ENCODE assay signal across 5 fruit fly cellular contexts in the genomic region with DNA sequence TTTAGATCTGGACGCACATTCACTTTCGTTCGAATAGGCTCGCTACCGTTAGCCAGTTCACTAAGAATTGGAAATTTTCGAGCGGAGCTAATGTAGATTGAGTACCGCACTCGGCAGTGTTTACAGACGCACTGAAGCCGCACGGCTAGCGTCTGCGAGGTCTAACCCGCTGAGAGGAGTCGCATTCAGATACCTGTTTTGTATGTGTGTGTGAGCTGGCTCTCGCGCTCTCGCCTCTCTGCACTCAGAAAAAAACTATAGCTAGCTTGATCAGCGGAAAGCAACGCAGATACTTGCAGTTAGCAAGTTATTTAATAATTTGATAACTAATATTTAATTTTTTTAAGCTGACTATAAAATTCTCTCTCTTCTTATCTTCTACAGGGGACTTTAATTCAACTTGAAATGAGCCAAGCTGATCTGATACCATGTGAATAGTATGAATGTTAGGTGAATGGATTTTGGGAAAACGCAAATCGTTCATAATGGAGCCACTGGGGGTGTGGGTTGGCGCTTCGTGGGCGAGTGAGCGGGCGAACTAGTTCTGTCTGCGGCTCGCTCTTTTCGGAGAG.
TF ChIP-seq lines count a peak whose summit lies in the region.

rau (minus strand) TSS at position 136 of the 572 bp plus-strand sequence.

TF ChIP-seq in whole organism, adult, 20 proteins besides CTCF, POLR2A, EP300 and RAD21 (continued from another document):
- TF ChIP-seq Mnt (GFP tag; optimal IDR thresholded peaks at IDR 0.05; lab: Kevin White, UChicago) (peak; percentile 23), kay (GFP tag; lab: Kevin White, UChicago; ENCODE audit: borderline replicate concordance) (no peak), CG7101 (tag; optimal IDR thresholded peaks at IDR 0.05; lab: Kevin White, UChicago) (peak; percentile 62)

TF ChIP-seq in whole organism, embryonic, 481 proteins besides CTCF, POLR2A, EP300 and RAD21 (continued from another document and continues in another):
- TF ChIP-seq ci (GFP tag; IDR thresholded peaks at IDR 0.05; lab: Robert Waterston, UW) = peak; percentile 77
- TF ChIP-seq CG1792 (GFP tag; optimal IDR thresholded peaks at IDR 0.05; lab: Kevin White, UChicago) = no peak
- peak; percentile 73 for TF ChIP-seq unpg (GFP tag; optimal IDR thresholded peaks at IDR 0.05; lab: Kevin White, UChicago)
- no peak for TF ChIP-seq Sry-β (GFP tag; optimal IDR thresholded peaks at IDR 0.05; lab: Kevin White, UChicago)
- TF ChIP-seq CG7963 (GFP tag; IDR thresholded peaks at IDR 0.05; lab: Robert Waterston, UW; ENCODE audit: partially characterized antibody) = 0 out of 3 replicates have a peak, but pooled peaks have one; percentile 40
- TF ChIP-seq CG13894 (tag; optimal IDR thresholded peaks at IDR 0.05; lab: Kevin White, UChicago) = peak; percentile 73
- TF ChIP-seq wor (GFP tag; IDR thresholded peaks at IDR 0.05; lab: Robert Waterston, UW) = no peak
- TF ChIP-seq so (GFP tag; IDR thresholded peaks at IDR 0.05; lab: Robert Waterston, UW) = 0 out of 3 replicates have a peak, but pooled peaks have one; percentile 20
- peak; percentile 39 to 56 for TF ChIP-seq dpn (GFP tag; optimal IDR thresholded peaks at IDR 0.05; lab: Kevin White, UChicago)
- peak; percentile 98 for TF ChIP-seq CG15514 (GFP tag; optimal IDR thresholded peaks at IDR 0.05; lab: Kevin White, UChicago)
- no peak for TF ChIP-seq CG2129 (GFP tag; IDR thresholded peaks at IDR 0.05; lab: Robert Waterston, UW; ENCODE audit: partially characterized antibody)
- TF ChIP-seq Med (GFP tag; lab: Kevin White, UChicago) = peak; percentile 87
- TF ChIP-seq gce (GFP tag; IDR thresholded peaks at IDR 0.05; lab: Robert Waterston, UW) = 0 out of 3 replicates have a peak, but pooled peaks have one; percentile 39
- peak; percentile 38 for TF ChIP-seq lbe (GFP tag; optimal IDR thresholded peaks at IDR 0.05; lab: Kevin White, UChicago)
- TF ChIP-seq CG18476 (GFP tag; optimal IDR thresholded peaks at IDR 0.05; lab: Kevin White, UChicago) = peak; percentile 57
- TF ChIP-seq Vsx1 (GFP tag; optimal IDR thresholded peaks at IDR 0.05; lab: Kevin White, UChicago) = peak; percentile 78
- TF ChIP-seq cad (GFP tag; optimal IDR thresholded peaks at IDR 0.05; lab: Kevin White, UChicago) = no peak
- TF ChIP-seq Chrac-16 (GFP tag; optimal IDR thresholded peaks at IDR 0.05; lab: Kevin White, UChicago) = peak; percentile 79
- TF ChIP-seq CG6654 (GFP tag; optimal IDR thresholded peaks at IDR 0.05; lab: Kevin White, UChicago) = peak; percentile 26
- TF ChIP-seq gcm2 (GFP tag; optimal IDR thresholded peaks at IDR 0.05; lab: Kevin White, UChicago) = peak; percentile 23
- peak; percentile 74 for TF ChIP-seq CG17359 (tag; optimal IDR thresholded peaks at IDR 0.05; lab: Kevin White, UChicago)
- no peak for TF ChIP-seq CG15073 (GFP tag; optimal IDR thresholded peaks at IDR 0.05; lab: Kevin White, UChicago)
- no peak for TF ChIP-seq Dad (GFP tag; optimal IDR thresholded peaks at IDR 0.05; lab: Kevin White, UChicago)
- TF ChIP-seq ato (GFP tag; IDR thresholded peaks at IDR 0.05; lab: Robert Waterston, UW; ENCODE audit: partially characterized antibody) = peak; percentile 43; the same call in 1 of the 2 replicates
- peak; percentile 65 for TF ChIP-seq CG9817 (tag; optimal IDR thresholded peaks at IDR 0.05; lab: Kevin White, UChicago)
- peak; percentile 73 for TF ChIP-seq E2f1 (GFP tag; IDR thresholded peaks at IDR 0.05; lab: Robert Waterston, UW)
- TF ChIP-seq slp2 (GFP tag; optimal IDR thresholded peaks at IDR 0.05; lab: Kevin White, UChicago) = no peak
- TF ChIP-seq tio (GFP tag; optimal IDR thresholded peaks at IDR 0.05; lab: Kevin White, UChicago) = peak; percentile 66
- peak; percentile 97 for TF ChIP-seq Jarid2 (GFP tag; optimal IDR thresholded peaks at IDR 0.05; lab: Kevin White, UChicago)

TF ChIP-seq in whole organism, prepupa, 60 proteins besides CTCF, POLR2A, EP300 and RAD21 (continued from another document and continues in another):
- peak; percentile 84 for TF ChIP-seq CG32006 (GFP tag; optimal IDR thresholded peaks at IDR 0.05; lab: Kevin White, UChicago)
- peak; percentile 53 for TF ChIP-seq dsx (GFP tag; optimal IDR thresholded peaks at IDR 0.05; lab: Kevin White, UChicago; ENCODE audit: poor library complexity, severe bottlenecking)
- TF ChIP-seq fd85E (GFP tag; optimal IDR thresholded peaks at IDR 0.05; lab: Kevin White, UChicago) = no peak
- TF ChIP-seq CG11762 (GFP tag; optimal IDR thresholded peaks at IDR 0.05; lab: Kevin White, UChicago; ENCODE audit: insufficient read depth) = peak; percentile 64
- peak; percentile 39 for TF ChIP-seq CG9139 (GFP tag; optimal IDR thresholded peaks at IDR 0.05; lab: Kevin White, UChicago)
- peak; percentile 69 for TF ChIP-seq spab (GFP tag; optimal IDR thresholded peaks at IDR 0.05; lab: Kevin White, UChicago)
- TF ChIP-seq CG34406 (GFP tag; optimal IDR thresholded peaks at IDR 0.05; lab: Kevin White, UChicago) = peak; percentile 62
- TF ChIP-seq net (GFP tag; optimal IDR thresholded peaks at IDR 0.05; lab: Kevin White, UChicago) = peak; percentile 74
- peak; percentile 72 for TF ChIP-seq Met (GFP tag; optimal IDR thresholded peaks at IDR 0.05; lab: Kevin White, UChicago)
- peak; percentile 14 for TF ChIP-seq CG8319 (GFP tag; optimal IDR thresholded peaks at IDR 0.05; lab: Kevin White, UChicago)
- TF ChIP-seq acj6 (GFP tag; optimal IDR thresholded peaks at IDR 0.05; lab: Kevin White, UChicago) = peak; percentile 61
- TF ChIP-seq salr (GFP tag; optimal IDR thresholded peaks at IDR 0.05; lab: Kevin White, UChicago) = peak in 1 of 2 experiments; percentile 72
- TF ChIP-seq CG6276 (GFP tag; optimal IDR thresholded peaks at IDR 0.05; lab: Kevin White, UChicago) = peak; percentile 73
- TF ChIP-seq CG10669 (GFP tag; optimal IDR thresholded peaks at IDR 0.05; lab: Kevin White, UChicago) = peak; percentile 79
- peak; percentile 29 for TF ChIP-seq Hr39 (GFP tag; optimal IDR thresholded peaks at IDR 0.05; lab: Kevin White, UChicago)
- TF ChIP-seq CG11294 (GFP tag; IDR thresholded peaks at IDR 0.05; lab: Robert Waterston, UW) = peak; percentile 53; the same call in 1 of the 2 replicates
- peak; percentile 8 for TF ChIP-seq Sox15 (GFP tag; optimal IDR thresholded peaks at IDR 0.05; lab: Kevin White, UChicago)
- TF ChIP-seq Sox14 (GFP tag; optimal IDR thresholded peaks at IDR 0.05; lab: Kevin White, UChicago) = peak; percentile 73
- TF ChIP-seq CG11902 (GFP tag; optimal IDR thresholded peaks at IDR 0.05; lab: Kevin White, UChicago) = peak; percentile 21
- TF ChIP-seq Smox (GFP tag; optimal IDR thresholded peaks at IDR 0.05; lab: Kevin White, UChicago) = peak; percentile 53
- TF ChIP-seq CG16779 (tag; optimal IDR thresholded peaks at IDR 0.05; lab: Kevin White, UChicago) = peak; percentile 56
- TF ChIP-seq CG8119 (GFP tag; IDR thresholded peaks at IDR 0.05; lab: Robert Waterston, UW) = peak; percentile 82
- TF ChIP-seq Gug (GFP tag; IDR thresholded peaks at IDR 0.05; lab: Robert Waterston, UW) = peak; percentile 79
- peak; percentile 79 for TF ChIP-seq pdm3 (GFP tag; optimal IDR thresholded peaks at IDR 0.05; lab: Kevin White, UChicago)
- peak; percentile 50 for TF ChIP-seq CG8632 (GFP tag; optimal IDR thresholded peaks at IDR 0.05; lab: Kevin White, UChicago)
- TF ChIP-seq fd59A (GFP tag; optimal IDR thresholded peaks at IDR 0.05; lab: Kevin White, UChicago) = peak; percentile 51
- peak; percentile 26 for TF ChIP-seq Eip93F (GFP tag; optimal IDR thresholded peaks at IDR 0.05; lab: Kevin White, UChicago)
- TF ChIP-seq CG6854 (GFP tag; optimal IDR thresholded peaks at IDR 0.05; lab: Kevin White, UChicago) = peak; percentile 65
- TF ChIP-seq CG6808 (GFP tag; optimal IDR thresholded peaks at IDR 0.05; lab: Kevin White, UChicago) = peak; percentile 80
- peak; percentile 77 for TF ChIP-seq Lpt (GFP tag; optimal IDR thresholded peaks at IDR 0.05; lab: Kevin White, UChicago)

TF ChIP-seq in whole organism, pupa, 21 proteins besides CTCF, POLR2A, EP300 and RAD21 (continued from another document):
- TF ChIP-seq CG13204 (GFP tag; optimal IDR thresholded peaks at IDR 0.05; lab: Kevin White, UChicago) (peak; percentile 63), CG15710 (tag; optimal IDR thresholded peaks at IDR 0.05; lab: Kevin White, UChicago) (peak; percentile 79), D1 (tag; optimal IDR thresholded peaks at IDR 0.05; lab: Kevin White, UChicago) (peak; percentile 39)

TF ChIP-seq in whole organism, wandering third instar larva, 38 proteins besides CTCF, POLR2A, EP300 and RAD21 (continued from another document):
- TF ChIP-seq Myc (optimal IDR thresholded peaks at IDR 0.05; lab: Kevin White, UChicago) (no peak), CG9705 (GFP tag; optimal IDR thresholded peaks at IDR 0.05; lab: Kevin White, UChicago) (peak; percentile 54), HLH106 (tag; optimal IDR thresholded peaks at IDR 0.05; lab: Kevin White, UChicago) (peak; percentile 72), Hr83 (GFP tag; optimal IDR thresholded peaks at IDR 0.05; lab: Kevin White, UChicago; ENCODE audit: poor library complexity, severe bottlenecking) (peak; percentile 32), rgr (GFP tag; optimal IDR thresholded peaks at IDR 0.05; lab: Kevin White, UChicago) (peak; percentile 42), sage (GFP tag; optimal IDR thresholded peaks at IDR 0.05; lab: Kevin White, UChicago) (peak; percentile 23), sv (GFP tag; optimal IDR thresholded peaks at IDR 0.05; lab: Kevin White, UChicago) (peak; percentile 51), dsf (GFP tag; optimal IDR thresholded peaks at IDR 0.05; lab: Kevin White, UChicago; ENCODE audit: borderline replicate concordance) (no peak), ey (GFP tag; optimal IDR thresholded peaks at IDR 0.05; lab: Kevin White, UChicago) (peak; percentile 66), Vsx2 (GFP tag; optimal IDR thresholded peaks at IDR 0.05; lab: Kevin White, UChicago; ENCODE audit: partially characterized antibody) (no peak), psq (GFP tag; optimal IDR thresholded peaks at IDR 0.05; lab: Kevin White, UChicago) (peak; percentile 31), Jra (GFP tag; optimal IDR thresholded peaks at IDR 0.05; lab: Kevin White, UChicago) (no peak), Sp1 (GFP tag; optimal IDR thresholded peaks at IDR 0.05; lab: Kevin White, UChicago) (peak; percentile 69), dl (GFP tag; optimal IDR thresholded peaks at IDR 0.05; lab: Kevin White, UChicago; ENCODE audit: insufficient read depth in 1 of 2, partially characterized antibody in 2 of 2) (peak in 1 of 2 experiments; percentile 35), N (GFP tag; optimal IDR thresholded peaks at IDR 0.05; lab: Kevin White, UChicago) (no peak), dmrt93B (GFP tag; optimal IDR thresholded peaks at IDR 0.05; lab: Kevin White, UChicago) (peak; percentile 38), Rel (GFP tag; optimal IDR thresholded peaks at IDR 0.05; lab: Kevin White, UChicago) (no peak), Rel (tag; optimal IDR thresholded peaks at IDR 0.05; lab: Kevin White, UChicago) (no peak)
